Worm (Caenorhabditis elegans) whole organism, early embryonic: ENCODE measurements around the gene lin-42.
"Not testable (repeated sequence)": the region's sequence is repeated elsewhere in the genome, so short reads cannot be mapped to it uniquely, and the experiment has no call there.

ENCODE experiments used
- aly-1 ChIP-seq: sonication (generic microtip); optimal IDR thresholded peaks from 2 replicates; lab custom pipeline; 2016; ENCODE audit warnings: missing genetic modification characterization, missing compliant biosample characterization
- ama-1 ChIP-seq: fragments of 150-350 bp; optimal IDR thresholded peaks from 2 replicates; lab custom pipeline; 2014
- ceh-36 ChIP-seq: sonication (generic microtip); optimal IDR thresholded peaks from 2 replicates; lab custom pipeline; 2016; ENCODE audit warnings: missing genetic modification characterization, inconsistent platforms, missing compliant biosample characterization
- flt-1 ChIP-seq: fragments of 200-800 bp; sonication (Bioruptor generic); IDR thresholded peaks from 2 replicates; pipeline ENCODE4 v1.3.6; 2022; ENCODE audit warnings: missing genetic modification characterization, missing compliant biosample characterization
- hmbx-1 ChIP-seq: sonication (generic microtip); optimal IDR thresholded peaks from 2 replicates; lab custom pipeline; 2016; ENCODE audit warnings: mild to moderate bottlenecking, missing genetic modification characterization, missing compliant biosample characterization
- hmg-4 ChIP-seq: fragments of 200-800 bp; sonication (Bioruptor generic); optimal IDR thresholded peaks from 2 replicates; lab custom pipeline; 2018; ENCODE audit warnings: mild to moderate bottlenecking, missing genetic modification characterization, missing compliant biosample characterization
- tbx-11 ChIP-seq: fragments of 200-800 bp; sonication (Bioruptor generic); IDR thresholded peaks from 2 replicates; pipeline ENCODE4 v1.3.6; 2022; ENCODE audit warnings: missing genetic modification characterization, missing compliant biosample characterization
- tra-4 ChIP-seq: sonication (generic microtip); optimal IDR thresholded peaks from 2 replicates; lab custom pipeline; 2017; ENCODE audit warnings: missing genetic modification characterization, missing compliant biosample characterization

- TF ChIP-seq ama-1 (lab: Kevin White, UChicago); flt-1; ceh-36 (tag; lab: Kevin White, UChicago); tbx-11 (GFP tag; lab: Robert Waterston, UW); aly-1 (tag; lab: Kevin White, UChicago); hmg-4; hmbx-1 (tag; lab: Kevin White, UChicago); tra-4 (tag; lab: Kevin White, UChicago): not testable (repeated sequence)
These were observed 26.2 kb upstream of the lin-42 start, which contains the start of gene srz-63 for ce11 chrII:1278350-1278749.
